Worm (Caenorhabditis elegans): ENCODE data around the gene clec-66.

clec-66 gene

DNA sequence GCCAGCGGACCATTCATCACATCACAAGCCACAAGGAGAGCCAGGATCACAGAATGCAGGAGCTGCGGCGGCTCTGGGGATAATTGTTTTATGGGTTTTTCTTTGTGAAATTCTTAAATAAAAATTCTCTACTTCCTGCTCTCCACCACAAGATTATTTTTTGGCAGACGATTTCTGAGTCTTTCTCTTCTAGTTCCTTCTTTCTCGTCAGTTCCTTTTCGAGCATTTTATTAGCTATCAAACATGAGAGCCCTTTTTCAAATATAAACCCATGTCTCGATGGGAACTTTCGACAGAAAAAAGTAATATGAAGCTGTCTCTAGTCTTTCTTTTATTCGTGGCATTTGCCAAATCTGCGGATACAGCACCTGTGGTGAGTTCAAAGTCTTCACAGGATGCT is 15.7 kb upstream of the clec-66 start, which contains the start of gene F35C5.3:
F35C5.3 (plus strand) TSS at position 301 of the 400 bp plus-strand sequence.
- TF ChIP-seq ref-2 (tag; optimal IDR thresholded peaks at IDR 0.05) (no peak), sox-4 (tag; optimal IDR thresholded peaks at IDR 0.05) (no peak), hlh-15 (tag; optimal IDR thresholded peaks at IDR 0.05) (no peak), K09A11.1 (tag; optimal IDR thresholded peaks at IDR 0.05; ENCODE audit: insufficient read depth) (no peak)

ce11 chrII:12892407-12892806 is 11.8 kb upstream of the clec-66 start:
- no peak for TF ChIP-seq ceh-34 (tag; optimal IDR thresholded peaks at IDR 0.05)
- TF ChIP-seq mec-3 (tag; optimal IDR thresholded peaks at IDR 0.05; ENCODE audit: borderline replicate concordance), result no peak
- no peak for TF ChIP-seq ceh-9 (tag; optimal IDR thresholded peaks at IDR 0.05)
- TF ChIP-seq pax-1 (tag; optimal IDR thresholded peaks at IDR 0.05), result no peak

DNA sequence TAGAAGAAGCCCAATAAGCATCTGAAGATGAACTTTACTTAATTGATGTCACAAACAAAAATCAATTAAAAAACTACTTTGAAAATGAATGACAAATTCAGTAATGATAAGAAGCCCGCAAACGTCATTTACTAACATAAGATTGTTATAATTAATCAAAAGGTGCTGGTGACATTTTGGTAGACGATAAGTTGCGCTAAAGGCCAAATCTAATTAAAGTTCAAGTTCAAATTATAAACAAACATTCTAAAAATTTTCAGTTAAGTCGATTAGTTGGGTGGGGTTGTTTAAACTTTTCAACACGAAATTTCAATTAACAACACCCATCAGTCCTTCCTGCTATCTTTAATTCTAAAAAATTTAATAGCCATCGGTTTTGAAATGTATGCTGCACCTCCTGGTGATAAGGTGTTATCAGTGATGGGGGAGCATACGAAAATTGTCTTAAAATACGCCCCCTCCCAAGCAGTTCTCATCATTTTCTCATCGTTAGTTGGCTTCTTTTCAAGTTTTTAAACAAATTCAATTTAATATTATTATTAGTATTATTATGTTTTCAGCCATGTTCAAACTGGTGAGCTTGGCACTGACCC is 9.0 kb upstream of the clec-66 start, which contains the start of the genes clec-62 and clec-63:
clec-62 (minus strand) TSS at position 51 of the 593 bp plus-strand sequence.
clec-63 (plus strand) TSS at position 561 of the 593 bp plus-strand sequence.
- TF ChIP-seq dmd-4 (tag; optimal IDR thresholded peaks at IDR 0.05; ENCODE audit: borderline replicate concordance) (no peak), lin-11 (tag; optimal IDR thresholded peaks at IDR 0.05) (no peak), hlh-8 (tag; optimal IDR thresholded peaks at IDR 0.05) (no peak), fkh-6 (tag; optimal IDR thresholded peaks at IDR 0.05) (no peak), nfya-1 (tag; optimal IDR thresholded peaks at IDR 0.05) (no peak), sox-2 (GFP tag; IDR thresholded peaks at IDR 0.05) (no peak), npax-4 (tag; optimal IDR thresholded peaks at IDR 0.05) (no peak), ceh-19 (GFP tag; optimal IDR thresholded peaks at IDR 0.05) (no peak), ama-1 (optimal IDR thresholded peaks at IDR 0.05) (no peak), odd-2 (tag; optimal IDR thresholded peaks at IDR 0.05) (no peak), ceh-18 (tag; optimal IDR thresholded peaks at IDR 0.05) (no peak)

ce11 chrII:12896666-12897065 is 7.5 kb upstream of the clec-66 start:
- TF ChIP-seq mec-3 (tag; optimal IDR thresholded peaks at IDR 0.05; ENCODE audit: borderline replicate concordance) (no peak), lin-11 (tag; optimal IDR thresholded peaks at IDR 0.05) (no peak), ceh-14 (tag; optimal IDR thresholded peaks at IDR 0.05) (no peak), C08G9.2 (tag; optimal IDR thresholded peaks at IDR 0.05) (no peak), unc-86 (tag; optimal IDR thresholded peaks at IDR 0.05) (no peak), ceh-30 (tag; optimal IDR thresholded peaks at IDR 0.05) (no peak), syd-9 (tag; optimal IDR thresholded peaks at IDR 0.05) (no peak), sox-4 (tag; optimal IDR thresholded peaks at IDR 0.05) (no peak), sox-2 (GFP tag; IDR thresholded peaks at IDR 0.05) (no peak), unc-3 (GFP tag; conservative IDR thresholded peaks at IDR 0.05) (no peak), unc-3 (tag; optimal IDR thresholded peaks at IDR 0.05) (no peak), ets-4 (tag; optimal IDR thresholded peaks at IDR 0.05) (no peak), nhr-232 (tag; optimal IDR thresholded peaks at IDR 0.05) (no peak), ceh-31 (tag; optimal IDR thresholded peaks at IDR 0.05) (no peak), ztf-16 (tag; optimal IDR thresholded peaks at IDR 0.05) (no peak), ceh-18 (tag; optimal IDR thresholded peaks at IDR 0.05) (no peak), ceh-19 (GFP tag; optimal IDR thresholded peaks at IDR 0.05) (no peak), dve-1 (tag; optimal IDR thresholded peaks at IDR 0.05) (no peak), eyg-1 (tag; optimal IDR thresholded peaks at IDR 0.05) (no peak)

DNA sequence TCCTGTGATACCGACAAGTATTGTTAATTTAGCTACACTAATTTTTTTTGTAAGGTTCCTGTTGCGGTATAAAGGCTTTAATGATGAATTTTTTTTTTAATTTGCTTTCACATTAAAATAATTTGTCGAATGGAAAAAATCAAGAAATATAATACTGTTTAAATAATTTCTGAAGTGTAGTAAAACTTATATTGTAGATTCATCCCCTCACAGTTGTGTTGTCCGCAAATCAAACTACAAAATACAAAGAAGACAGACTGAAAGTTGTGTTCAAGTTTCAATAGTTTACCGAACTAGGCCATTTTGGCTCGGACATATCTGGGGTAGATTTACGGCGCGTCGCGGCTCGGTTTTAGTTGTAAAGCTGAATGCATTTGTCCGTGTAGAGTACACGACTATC is 6.8 kb upstream of the clec-66 start:
- TF ChIP-seq ceh-34 (tag; optimal IDR thresholded peaks at IDR 0.05) (no peak), lim-6 (tag; optimal IDR thresholded peaks at IDR 0.05) (no peak), ahr-1 (tag; optimal IDR thresholded peaks at IDR 0.05) (no peak), nhr-232 (tag; optimal IDR thresholded peaks at IDR 0.05) (no peak), T23F11.4 (GFP tag; optimal IDR thresholded peaks at IDR 0.05) (no peak), ets-4 (tag; optimal IDR thresholded peaks at IDR 0.05) (no peak), zip-5 (tag; optimal IDR thresholded peaks at IDR 0.05) (no peak)
